Worm (Caenorhabditis elegans) whole organism, midembryonic: Measurements from ENCODE around the gene C46C2.3.

Experiments
- T22C8.4 ChIP-seq: fragments of 200-800 bp; sonication (Bioruptor generic); IDR thresholded peaks from 2 replicates; pipeline ENCODE4 v1.3.6; 2022; ENCODE audit warnings: missing genetic modification characterization, missing compliant biosample characterization
- cog-1 ChIP-seq: sonication (generic microtip); optimal IDR thresholded peaks from 2 replicates; lab custom pipeline; 2016; ENCODE audit warnings: missing genetic modification characterization, missing compliant biosample characterization
- flt-1 ChIP-seq: fragments of 200-800 bp; sonication (Bioruptor generic); IDR thresholded peaks from 2 replicates; pipeline ENCODE4 v1.3.6; 2022; ENCODE audit warnings: missing genetic modification characterization, missing compliant biosample characterization
- klf-2 ChIP-seq: fragments of 200-800 bp; sonication (Bioruptor generic); conservative IDR thresholded peaks from 2 replicates; pipeline ENCODE4 v1.3.6; 2022; ENCODE audit warnings: missing genetic modification reagents, missing genetic modification characterization, missing compliant biosample characterization
- ref-1 ChIP-seq: fragments of 200-800 bp; sonication (Bioruptor generic); conservative IDR thresholded peaks from 2 replicates; pipeline ENCODE4 v1.3.6; 2022; ENCODE audit warnings: missing genetic modification reagents, missing genetic modification characterization, missing compliant biosample characterization
- ztf-29 ChIP-seq: fragments of 200-800 bp; sonication (Bioruptor generic); IDR thresholded peaks from 2 replicates; pipeline ENCODE4 v1.3.6; 2022; ENCODE audit warnings: missing genetic modification reagents, missing genetic modification characterization, missing compliant biosample characterization

DNA sequence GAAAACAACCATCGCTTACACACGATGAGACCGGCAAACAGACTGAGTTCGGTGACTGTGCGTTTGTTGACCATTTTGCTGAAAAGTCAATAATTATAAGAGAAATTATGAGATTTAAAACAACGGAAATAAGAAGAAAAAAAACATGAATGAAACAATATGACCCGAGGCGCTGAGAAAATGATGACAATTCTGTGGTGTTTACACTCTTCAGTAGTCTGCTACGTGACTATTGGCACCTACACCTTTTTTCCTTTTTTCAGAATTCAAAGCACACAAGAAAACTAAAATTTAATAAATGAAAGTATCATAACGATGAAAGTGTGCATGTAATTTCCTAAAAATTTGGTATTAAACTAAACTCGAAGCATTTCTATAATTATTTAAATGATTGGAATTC, 34.8 kb downstream of the C46C2.3 start, which contains the start of gene Y11D7A.10:
- TF ChIP-seq ztf-29 (GFP tag; lab: Robert Waterston, UW) (no peak), T22C8.4 (GFP tag; lab: Robert Waterston, UW) (no peak), flt-1 (no peak), cog-1 (no peak), klf-2 (GFP tag; lab: Robert Waterston, UW) (no peak), ref-1 (GFP tag; lab: Robert Waterston, UW) (no peak)
